Worm (Caenorhabditis elegans): ENCODE results near the gene vha-6.

vha-6 gene

DNA sequence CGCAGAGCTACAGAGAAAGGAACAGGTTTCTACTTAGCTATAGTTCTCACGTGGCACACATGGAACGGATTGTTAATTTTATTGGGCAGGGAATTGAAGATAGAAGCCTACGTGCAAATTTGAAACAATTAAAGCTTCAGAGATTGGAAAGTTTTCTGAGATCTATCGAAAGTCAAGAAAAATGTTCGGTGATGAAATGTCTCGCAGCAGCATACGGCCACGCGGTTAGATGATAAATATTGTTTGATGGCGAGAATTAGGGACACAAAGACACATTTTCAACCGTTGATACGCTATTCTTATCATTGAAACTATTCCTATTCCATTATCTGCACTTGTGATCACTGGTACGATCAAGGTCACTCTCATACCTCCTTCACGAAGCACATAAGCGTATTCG lies 34.3 kb upstream of the vha-6 start:
- no peak for TF ChIP-seq pes-1 (GFP tag; IDR thresholded peaks at IDR 0.05)
- TF ChIP-seq ceh-13 (GFP tag; optimal IDR thresholded peaks at IDR 0.05): no peak
- TF ChIP-seq hmbx-1 (tag; optimal IDR thresholded peaks at IDR 0.05): no peak
- no peak for TF ChIP-seq hmg-4 (GFP tag; optimal IDR thresholded peaks at IDR 0.05)
- no peak for TF ChIP-seq F13C5.2 (tag; optimal IDR thresholded peaks at IDR 0.05)
- no peak for TF ChIP-seq hnd-1 (tag; optimal IDR thresholded peaks at IDR 0.05)
- no peak for TF ChIP-seq scrt-1 (GFP tag; IDR thresholded peaks at IDR 0.05)

DNA sequence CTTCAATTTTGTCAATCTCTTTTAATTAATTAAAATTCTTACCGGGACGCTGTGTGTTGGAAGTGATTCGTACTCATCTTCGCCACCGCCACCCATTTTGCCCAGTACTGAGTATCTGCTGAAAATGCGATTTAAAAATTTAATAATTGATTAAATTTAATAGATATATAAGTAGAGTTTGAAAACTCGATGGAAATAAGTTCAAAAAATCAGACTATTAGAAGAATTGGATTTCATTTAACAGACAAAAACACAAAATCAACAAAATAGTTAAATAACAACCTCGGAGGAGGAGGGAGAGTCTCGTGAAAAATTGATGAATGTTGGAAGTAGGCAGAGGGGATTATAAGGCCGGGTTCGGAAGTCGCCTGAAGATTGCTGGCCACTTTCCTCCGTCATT lies 33.7 kb upstream of the vha-6 start, which contains the start of gene mfn-1:
Gene mfn-1, minus strand, starts transcription at position 101 of the 400 bp plus-strand sequence.
- TF ChIP-seq hmg-4 (GFP tag; optimal IDR thresholded peaks at IDR 0.05): no peak
- TF ChIP-seq ceh-13 (GFP tag; optimal IDR thresholded peaks at IDR 0.05): no peak
- TF ChIP-seq ama-1 (optimal IDR thresholded peaks at IDR 0.05): no peak
- TF ChIP-seq sea-1 (GFP tag; conservative IDR thresholded peaks at IDR 0.05): no peak

DNA sequence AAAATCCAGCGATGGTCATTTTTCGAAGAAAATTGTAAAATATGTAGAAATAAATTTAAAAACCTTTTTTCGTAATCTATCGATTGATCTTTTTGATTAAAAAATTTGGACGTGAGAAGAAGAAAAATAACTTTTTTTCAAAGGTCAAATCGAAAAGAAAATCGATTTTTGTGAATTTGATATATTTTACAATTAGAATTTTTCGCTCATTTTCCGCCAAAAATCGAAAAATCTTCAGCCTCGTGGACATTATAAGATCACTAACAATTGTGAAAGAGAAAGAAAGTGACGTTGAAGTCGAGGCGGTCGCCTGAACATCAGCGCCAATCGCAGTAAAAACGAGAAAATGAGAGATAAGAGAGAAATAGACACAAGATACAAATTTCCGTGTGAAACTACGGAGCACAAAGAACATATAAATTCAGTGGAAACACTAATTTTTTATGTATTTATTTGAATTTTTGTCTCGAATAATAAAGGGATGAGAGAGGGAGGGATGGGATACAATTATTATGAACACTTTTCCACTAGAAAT lies 31.4 kb upstream of the vha-6 start, which contains the start of gene cisd-1:
Gene cisd-1, minus strand, starts transcription at position 51 of the 535 bp plus-strand sequence.
- no peak for TF ChIP-seq pes-1 (GFP tag; IDR thresholded peaks at IDR 0.05)
- no peak for TF ChIP-seq ceh-36 (tag; optimal IDR thresholded peaks at IDR 0.05)
- TF ChIP-seq B0310.2 (tag; optimal IDR thresholded peaks at IDR 0.05): no peak

DNA sequence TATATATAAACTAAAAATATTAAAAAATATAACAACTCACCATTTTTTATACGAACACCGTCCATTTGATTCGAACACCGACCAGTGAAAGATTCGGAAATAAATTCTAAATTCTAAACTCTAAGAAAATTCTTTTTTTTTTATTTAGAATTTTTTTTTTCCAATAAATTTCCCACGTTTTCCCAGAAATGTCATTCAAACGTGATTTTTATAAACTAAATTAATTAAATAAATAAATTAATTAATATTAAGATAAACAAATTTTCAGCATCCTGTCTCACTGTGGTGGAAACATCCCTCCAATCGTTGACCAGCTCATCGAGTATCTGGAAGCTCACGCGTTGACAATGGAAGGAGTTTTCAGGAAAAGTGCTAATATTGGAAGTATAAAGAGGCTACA lies 29.3 kb upstream of the vha-6 start, which contains the start of gene klp-17:
Gene klp-17, minus strand, starts transcription at position 101 of the 400 bp plus-strand sequence.
- no peak for TF ChIP-seq tbx-11 (GFP tag; IDR thresholded peaks at IDR 0.05)
- TF ChIP-seq F13C5.2 (tag; optimal IDR thresholded peaks at IDR 0.05): no peak
- TF ChIP-seq ceh-13 (GFP tag; optimal IDR thresholded peaks at IDR 0.05): no peak
- no peak for TF ChIP-seq aly-1 (tag; optimal IDR thresholded peaks at IDR 0.05)
- no peak for TF ChIP-seq ceh-36 (tag; optimal IDR thresholded peaks at IDR 0.05)
- no peak for TF ChIP-seq tbx-37 (GFP tag; conservative IDR thresholded peaks at IDR 0.05)
- no peak for TF ChIP-seq ets-7 (tag; optimal IDR thresholded peaks at IDR 0.05)
- no peak for TF ChIP-seq B0310.2 (tag; optimal IDR thresholded peaks at IDR 0.05)
- TF ChIP-seq scrt-1 (GFP tag; IDR thresholded peaks at IDR 0.05): no peak

DNA sequence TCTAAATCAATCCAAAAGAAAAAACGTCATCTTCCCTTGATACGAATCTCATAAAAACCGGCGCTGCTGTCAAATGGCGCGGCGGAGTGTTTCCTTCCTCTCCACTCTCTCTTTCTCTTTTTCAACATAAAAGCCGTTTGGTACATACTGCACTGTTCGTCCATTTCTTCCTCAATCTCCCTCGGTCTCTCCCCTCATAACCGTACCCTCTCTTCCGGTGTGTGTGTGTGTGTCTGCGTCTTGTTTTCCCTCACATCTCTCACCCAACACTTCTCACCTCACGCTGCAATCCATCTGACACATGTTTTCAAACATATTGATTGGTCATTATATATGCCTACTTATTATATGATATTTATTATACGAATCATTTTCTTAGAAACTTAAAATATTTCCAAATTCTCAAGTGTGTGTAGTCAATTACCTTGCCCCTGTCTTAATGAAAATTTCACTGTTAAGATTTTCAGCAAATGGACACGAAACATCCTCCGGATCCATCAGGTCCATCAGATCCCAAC lies 26.2 kb upstream of the vha-6 start, which contains the start of the genes aars-1 and rga-1:
Gene aars-1, minus strand, starts transcription at position 71 of the 518 bp plus-strand sequence.
Gene rga-1, plus strand, starts transcription at position 468 of the 518 bp plus-strand sequence.
- TF ChIP-seq tbx-11 (GFP tag; IDR thresholded peaks at IDR 0.05) (no peak), ets-7 (tag; optimal IDR thresholded peaks at IDR 0.05) (peak; percentile 61), F13C5.2 (tag; optimal IDR thresholded peaks at IDR 0.05) (peak; percentile 27), aly-1 (tag; optimal IDR thresholded peaks at IDR 0.05) (no peak), tra-4 (tag; optimal IDR thresholded peaks at IDR 0.05) (no peak)

DNA sequence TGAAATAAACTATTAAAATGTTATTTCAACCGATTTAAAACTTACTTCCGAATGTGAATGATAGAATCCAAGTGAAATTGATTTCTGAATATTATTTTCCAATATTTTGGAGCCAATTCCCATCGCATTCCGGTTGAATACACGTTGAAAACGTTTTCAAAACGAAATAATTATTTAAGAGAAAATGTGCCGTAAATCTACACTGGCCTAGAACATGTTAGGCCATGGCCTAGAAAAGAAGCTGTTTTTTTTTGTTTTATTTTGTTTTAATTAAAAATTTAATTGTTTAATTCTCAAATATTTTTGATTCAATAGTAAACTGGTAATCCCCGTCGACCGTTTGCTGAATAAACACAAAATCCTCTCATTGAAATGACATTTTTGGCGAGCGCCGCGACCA lies 25.6 kb upstream of the vha-6 start:
- no peak for TF ChIP-seq hnd-1 (tag; optimal IDR thresholded peaks at IDR 0.05)
- TF ChIP-seq hmbx-1 (tag; optimal IDR thresholded peaks at IDR 0.05): no peak
- TF ChIP-seq scrt-1 (GFP tag; IDR thresholded peaks at IDR 0.05): no peak
- no peak for TF ChIP-seq ceh-13 (GFP tag; optimal IDR thresholded peaks at IDR 0.05)
- TF ChIP-seq ets-7 (tag; optimal IDR thresholded peaks at IDR 0.05): no peak
- TF ChIP-seq flt-1 (GFP tag; IDR thresholded peaks at IDR 0.05): no peak
- no peak for TF ChIP-seq tra-4 (tag; optimal IDR thresholded peaks at IDR 0.05)
- no peak for TF ChIP-seq tbx-11 (GFP tag; IDR thresholded peaks at IDR 0.05)
- TF ChIP-seq B0310.2 (tag; optimal IDR thresholded peaks at IDR 0.05): no peak
- TF ChIP-seq ceh-36 (tag; optimal IDR thresholded peaks at IDR 0.05): no peak
- no peak for TF ChIP-seq tbx-37 (GFP tag; conservative IDR thresholded peaks at IDR 0.05)
- no peak for TF ChIP-seq sea-1 (GFP tag; conservative IDR thresholded peaks at IDR 0.05)
- TF ChIP-seq pes-1 (GFP tag; IDR thresholded peaks at IDR 0.05): no peak
- TF ChIP-seq aly-1 (tag; optimal IDR thresholded peaks at IDR 0.05): no peak
- no peak for TF ChIP-seq ama-1 (optimal IDR thresholded peaks at IDR 0.05)
- TF ChIP-seq hmg-4 (GFP tag; optimal IDR thresholded peaks at IDR 0.05): no peak
- TF ChIP-seq F13C5.2 (tag; optimal IDR thresholded peaks at IDR 0.05): no peak

DNA sequence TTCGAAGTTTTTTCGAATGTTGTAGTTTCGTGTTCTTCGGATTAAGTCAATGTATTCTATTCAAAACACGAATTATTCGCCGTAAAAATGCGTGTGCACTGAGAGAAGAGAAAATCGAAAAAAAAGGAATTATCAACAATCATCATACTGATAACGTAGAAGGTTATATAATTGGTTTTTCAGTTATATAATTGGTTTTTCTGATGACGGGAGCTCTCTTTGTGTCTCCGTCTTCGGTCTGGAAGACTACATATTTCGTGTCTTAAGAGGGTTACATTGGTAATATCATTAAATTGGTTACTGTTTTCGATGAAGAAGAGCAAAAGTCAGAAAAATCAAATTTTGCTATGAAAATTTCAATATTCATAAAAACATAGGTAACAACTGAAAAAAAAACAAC lies 21.6 kb upstream of the vha-6 start:
- no peak for TF ChIP-seq ceh-36 (tag; optimal IDR thresholded peaks at IDR 0.05)
- no peak for TF ChIP-seq ceh-13 (GFP tag; optimal IDR thresholded peaks at IDR 0.05)
- TF ChIP-seq aly-1 (tag; optimal IDR thresholded peaks at IDR 0.05): no peak
- TF ChIP-seq tra-4 (tag; optimal IDR thresholded peaks at IDR 0.05): no peak
- TF ChIP-seq tbx-11 (GFP tag; IDR thresholded peaks at IDR 0.05): no peak
- TF ChIP-seq hmg-4 (GFP tag; optimal IDR thresholded peaks at IDR 0.05): no peak
- TF ChIP-seq ama-1 (optimal IDR thresholded peaks at IDR 0.05): no peak
- no peak for TF ChIP-seq hnd-1 (tag; optimal IDR thresholded peaks at IDR 0.05)
- TF ChIP-seq scrt-1 (GFP tag; IDR thresholded peaks at IDR 0.05): no peak
- TF ChIP-seq sea-1 (GFP tag; conservative IDR thresholded peaks at IDR 0.05): no peak
- TF ChIP-seq pes-1 (GFP tag; IDR thresholded peaks at IDR 0.05): no peak
- no peak for TF ChIP-seq hmbx-1 (tag; optimal IDR thresholded peaks at IDR 0.05)
- no peak for TF ChIP-seq flt-1 (GFP tag; IDR thresholded peaks at IDR 0.05)
- no peak for TF ChIP-seq B0310.2 (tag; optimal IDR thresholded peaks at IDR 0.05)
- no peak for TF ChIP-seq tbx-37 (GFP tag; conservative IDR thresholded peaks at IDR 0.05)
- no peak for TF ChIP-seq F13C5.2 (tag; optimal IDR thresholded peaks at IDR 0.05)
- TF ChIP-seq ets-7 (tag; optimal IDR thresholded peaks at IDR 0.05): no peak

DNA sequence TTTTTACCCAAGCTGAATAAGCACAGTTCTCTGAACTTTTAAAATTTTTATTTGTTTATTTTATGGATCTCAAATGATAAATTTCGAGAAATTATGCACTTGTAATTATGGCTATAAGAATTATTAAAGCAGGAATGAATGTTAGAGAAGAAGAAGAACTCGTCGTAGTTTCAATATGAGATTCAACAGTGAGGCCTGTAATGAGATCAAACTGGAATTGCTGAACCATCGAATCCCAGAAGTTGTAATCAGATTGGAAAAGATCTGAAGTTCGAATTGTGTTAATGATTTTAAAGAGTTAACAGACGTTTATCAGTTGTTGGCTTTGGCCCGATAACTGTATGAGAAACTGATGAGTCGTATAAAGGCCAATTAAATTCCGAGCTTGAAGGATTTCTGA lies 17.5 kb upstream of the vha-6 start:
- TF ChIP-seq hmg-4 (GFP tag; optimal IDR thresholded peaks at IDR 0.05) (no peak), F13C5.2 (tag; optimal IDR thresholded peaks at IDR 0.05) (no peak), tbx-11 (GFP tag; IDR thresholded peaks at IDR 0.05) (no peak), sea-1 (GFP tag; conservative IDR thresholded peaks at IDR 0.05) (no peak), ceh-36 (tag; optimal IDR thresholded peaks at IDR 0.05) (no peak), flt-1 (GFP tag; IDR thresholded peaks at IDR 0.05) (no peak), ceh-13 (GFP tag; optimal IDR thresholded peaks at IDR 0.05) (no peak), tbx-37 (GFP tag; conservative IDR thresholded peaks at IDR 0.05) (no peak), pes-1 (GFP tag; IDR thresholded peaks at IDR 0.05) (no peak), tra-4 (tag; optimal IDR thresholded peaks at IDR 0.05) (no peak), hnd-1 (tag; optimal IDR thresholded peaks at IDR 0.05) (no peak), ama-1 (optimal IDR thresholded peaks at IDR 0.05) (no peak), B0310.2 (tag; optimal IDR thresholded peaks at IDR 0.05) (no peak), ets-7 (tag; optimal IDR thresholded peaks at IDR 0.05) (no peak), scrt-1 (GFP tag; IDR thresholded peaks at IDR 0.05) (no peak), aly-1 (tag; optimal IDR thresholded peaks at IDR 0.05) (no peak)
